Fruit fly (Drosophila melanogaster) whole organism, pupa: ENCODE results near the gene Tg.

Experiments used
- CG10348 ChIP-seq: fragments of 200-800 bp; sonication (Bioruptor generic); IDR thresholded peaks from 2 replicates; pipeline ENCODE4 v1.3.6; 2022; ENCODE audit warnings: missing biosample characterization, missing genetic modification characterization
- CG12605 ChIP-seq: fragments of 200-800 bp; sonication (Bioruptor generic); IDR thresholded peaks from 2 replicates; pipeline ENCODE4 v1.3.6; 2022; ENCODE audit warnings: missing biosample characterization, missing genetic modification characterization
- CG13204 ChIP-seq: fragments of 200-800 bp; sonication (Bioruptor generic); optimal IDR thresholded peaks from 2 replicates; lab custom pipeline; 2018; ENCODE audit warnings: missing biosample characterization, mild to moderate bottlenecking, missing genetic modification characterization, moderate library complexity
- CG14655 ChIP-seq: fragments of 200-800 bp; sonication (Bioruptor generic); optimal IDR thresholded peaks from 3 replicates; lab custom pipeline; 2017; ENCODE audit warnings: mild to moderate bottlenecking, missing biosample characterization, missing genetic modification reagents, missing genetic modification characterization
- CG15710 ChIP-seq: fragments of 200-800 bp; sonication (Bioruptor generic); optimal IDR thresholded peaks from 2 replicates; lab custom pipeline; 2018; ENCODE audit warnings: missing biosample characterization, mild to moderate bottlenecking, missing genetic modification characterization, moderate library complexity
- CG17806 ChIP-seq: fragments of 200-800 bp; sonication (Bioruptor generic); optimal IDR thresholded peaks from 2 replicates; lab custom pipeline; 2018; ENCODE audit warnings: missing biosample characterization, mild to moderate bottlenecking, missing genetic modification characterization, moderate library complexity
- CG32121 ChIP-seq: fragments of 200-800 bp; sonication (Bioruptor generic); IDR thresholded peaks from 2 replicates; pipeline ENCODE4 v1.3.6; 2022; ENCODE audit warnings: missing biosample characterization, missing genetic modification characterization
- CG34367 ChIP-seq: fragments of 200-800 bp; sonication (Bioruptor generic); optimal IDR thresholded peaks from 2 replicates; lab custom pipeline; 2018; ENCODE audit warnings: missing biosample characterization, mild to moderate bottlenecking, missing genetic modification characterization
- CG4496 ChIP-seq: fragments of 200-800 bp; sonication (Bioruptor generic); IDR thresholded peaks from 3 replicates; pipeline ENCODE4 v1.3.6; 2022; ENCODE audit warnings: missing biosample characterization, missing genetic modification characterization
- CG8159 ChIP-seq: fragments of 200-800 bp; sonication (Bioruptor generic); optimal IDR thresholded peaks from 3 replicates; lab custom pipeline; 2018; ENCODE audit warnings: missing biosample characterization, mild to moderate bottlenecking, missing genetic modification characterization, moderate library complexity
- CG8301 ChIP-seq: fragments of 200-800 bp; sonication (Bioruptor generic); optimal IDR thresholded peaks from 2 replicates; lab custom pipeline; 2018; ENCODE audit warnings: missing biosample characterization, mild to moderate bottlenecking, missing genetic modification characterization
- CG9948 ChIP-seq: fragments of 200-800 bp; sonication (Bioruptor generic); optimal IDR thresholded peaks from 2 replicates; lab custom pipeline; 2018; ENCODE audit warnings: missing biosample characterization, mild to moderate bottlenecking, missing genetic modification characterization, moderate library complexity
- D1 ChIP-seq: fragments of 200-800 bp; sonication (Bioruptor generic); optimal IDR thresholded peaks from 2 replicates; lab custom pipeline; 2018; ENCODE audit warnings: missing biosample characterization, mild to moderate bottlenecking, missing genetic modification characterization, moderate library complexity
- EcR ChIP-seq: fragments of 200-800 bp; sonication (Bioruptor generic); optimal IDR thresholded peaks from 3 replicates; lab custom pipeline; 2019; ENCODE audit warnings: missing biosample characterization, missing genetic modification characterization, mild to moderate bottlenecking, moderate library complexity, missing genetic modification reagents
- Ets98B ChIP-seq: fragments of 200-800 bp; sonication (Bioruptor generic); IDR thresholded peaks from 2 replicates; pipeline ENCODE4 v1.3.6; 2022; ENCODE audit warnings: missing biosample characterization, missing genetic modification characterization
- Pif1A ChIP-seq: fragments of 200-800 bp; sonication (Bioruptor generic); optimal IDR thresholded peaks from 3 replicates; lab custom pipeline; 2016; ENCODE audit warnings: missing biosample characterization, missing genetic modification characterization
- Pif1B ChIP-seq: fragments of 200-800 bp; sonication (Bioruptor generic); optimal IDR thresholded peaks from 3 replicates; lab custom pipeline; 2016; ENCODE audit warnings: missing biosample characterization, missing genetic modification characterization
- Snoo ChIP-seq: fragments of 200-800 bp; sonication (Bioruptor generic); optimal IDR thresholded peaks from 3 replicates; lab custom pipeline; 2017; ENCODE audit warnings: missing biosample characterization, mild to moderate bottlenecking, missing genetic modification characterization, inconsistent platforms
- fd96Ca ChIP-seq: fragments of 200-800 bp; sonication (Bioruptor generic); IDR thresholded peaks from 3 replicates; pipeline ENCODE4 v1.3.6; 2022; ENCODE audit warnings: missing biosample characterization, missing genetic modification characterization
- gl ChIP-seq: fragments of 200-800 bp; sonication (Bioruptor generic); optimal IDR thresholded peaks from 2 replicates; lab custom pipeline; 2018; ENCODE audit warnings: missing biosample characterization, mild to moderate bottlenecking, missing genetic modification characterization
- rn ChIP-seq: fragments of 200-800 bp; sonication (Bioruptor generic); IDR thresholded peaks from 2 replicates; pipeline ENCODE4 v1.3.6; 2022; ENCODE audit warnings: missing biosample characterization, missing genetic modification characterization

The Tg gene

DNA sequence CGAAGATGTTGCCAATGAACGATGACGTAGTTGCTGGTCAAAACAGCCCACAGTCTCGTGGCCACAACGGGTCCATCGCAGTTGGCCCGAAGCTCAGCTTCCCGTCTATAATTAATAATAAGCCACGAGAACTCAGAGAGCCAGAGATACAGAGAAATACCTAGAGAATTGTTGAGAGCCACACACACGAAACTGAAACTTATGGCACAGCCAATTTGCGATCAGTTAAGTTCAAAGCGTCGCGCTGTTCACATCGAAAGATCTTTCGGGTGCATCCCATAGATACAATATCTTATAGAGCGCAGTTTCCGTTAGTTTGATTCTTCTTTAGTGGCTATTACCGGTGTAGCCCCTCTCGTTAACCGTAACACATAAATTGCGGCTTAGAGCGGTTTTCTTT lies 1.3 kb downstream of the Tg start:
- TF ChIP-seq CG9948 (no peak), CG4496 (GFP tag; lab: Robert Waterston, UW) (no peak), EcR (GFP tag; lab: Kevin White, UChicago) (peak; percentile 20), gl (peak; percentile 4), rn (no peak), CG13204 (no peak), CG10348 (GFP tag; lab: Robert Waterston, UW) (no peak), CG14655 (GFP tag; lab: Kevin White, UChicago) (no peak), CG17806 (tag; lab: Kevin White, UChicago) (no peak), Snoo (tag; lab: Kevin White, UChicago) (no peak)

dm6 chr2L:8024325-8024724 lies 13.1 kb downstream of the Tg start:
- no peak for TF ChIP-seq CG15710 (tag; lab: Kevin White, UChicago)
- no peak for TF ChIP-seq Ets98B (GFP tag; lab: Robert Waterston, UW)
- TF ChIP-seq gl, result no peak
- TF ChIP-seq CG10348 (GFP tag; lab: Robert Waterston, UW), result no peak
- no peak for TF ChIP-seq fd96Ca (GFP tag; lab: Robert Waterston, UW)
- TF ChIP-seq Pif1A (GFP tag; lab: Kevin White, UChicago), result no peak
- no peak for TF ChIP-seq CG13204
- TF ChIP-seq CG9948, result no peak
- TF ChIP-seq EcR (GFP tag; lab: Kevin White, UChicago), result no peak
- TF ChIP-seq Pif1B (GFP tag; lab: Kevin White, UChicago), result no peak
- no peak for TF ChIP-seq CG32121 (GFP tag; lab: Robert Waterston, UW)
- no peak for TF ChIP-seq CG17806 (tag; lab: Kevin White, UChicago)
- no peak for TF ChIP-seq CG4496 (GFP tag; lab: Robert Waterston, UW)
- TF ChIP-seq CG14655 (GFP tag; lab: Kevin White, UChicago), result no peak
- TF ChIP-seq CG8159 (tag; lab: Kevin White, UChicago), result no peak

dm6 chr2L:8029160-8029852 lies 18.1 kb downstream of the Tg start, which contains the start of gene baf:
Gene baf (plus strand): TSS chr2L:8029462.
- no peak for TF ChIP-seq CG10348 (GFP tag; lab: Robert Waterston, UW)
- TF ChIP-seq Snoo (tag; lab: Kevin White, UChicago), result no peak

DNA sequence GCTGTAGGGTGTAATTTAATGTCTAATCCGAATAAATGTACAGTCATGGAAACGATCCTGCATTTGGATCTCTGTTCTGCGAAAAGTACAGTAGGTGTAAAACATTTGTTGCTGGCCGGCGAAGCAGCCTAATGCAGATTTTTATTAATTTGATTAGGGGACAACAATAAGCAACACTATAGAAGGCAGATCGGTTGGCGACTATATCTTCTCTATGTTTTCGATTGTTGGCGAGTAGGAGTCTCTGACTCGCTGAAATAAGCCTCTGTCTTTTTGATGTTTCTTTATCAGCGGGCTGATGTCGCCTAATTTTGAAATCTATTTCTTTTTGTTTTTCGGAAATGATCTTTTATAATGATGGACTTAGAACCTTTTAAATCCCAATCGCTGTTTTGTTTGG lies 18.9 kb downstream of the Tg start:
- TF ChIP-seq CG8301 (tag; lab: Kevin White, UChicago), result no peak
- TF ChIP-seq Pif1A (GFP tag; lab: Kevin White, UChicago), result no peak
- TF ChIP-seq CG32121 (GFP tag; lab: Robert Waterston, UW), result no peak
- TF ChIP-seq CG4496 (GFP tag; lab: Robert Waterston, UW), result no peak
- TF ChIP-seq EcR (GFP tag; lab: Kevin White, UChicago), result no peak
- no peak for TF ChIP-seq D1
- TF ChIP-seq CG12605, result no peak
- TF ChIP-seq Ets98B (GFP tag; lab: Robert Waterston, UW), result no peak
- no peak for TF ChIP-seq CG34367 (tag; lab: Kevin White, UChicago)
- no peak for TF ChIP-seq rn
- no peak for TF ChIP-seq fd96Ca (GFP tag; lab: Robert Waterston, UW)
- TF ChIP-seq CG13204, result no peak
- no peak for TF ChIP-seq gl
- no peak for TF ChIP-seq Pif1B (GFP tag; lab: Kevin White, UChicago)
- no peak for TF ChIP-seq CG17806 (tag; lab: Kevin White, UChicago)
- TF ChIP-seq, all 21 proteins: peak for 0

DNA sequence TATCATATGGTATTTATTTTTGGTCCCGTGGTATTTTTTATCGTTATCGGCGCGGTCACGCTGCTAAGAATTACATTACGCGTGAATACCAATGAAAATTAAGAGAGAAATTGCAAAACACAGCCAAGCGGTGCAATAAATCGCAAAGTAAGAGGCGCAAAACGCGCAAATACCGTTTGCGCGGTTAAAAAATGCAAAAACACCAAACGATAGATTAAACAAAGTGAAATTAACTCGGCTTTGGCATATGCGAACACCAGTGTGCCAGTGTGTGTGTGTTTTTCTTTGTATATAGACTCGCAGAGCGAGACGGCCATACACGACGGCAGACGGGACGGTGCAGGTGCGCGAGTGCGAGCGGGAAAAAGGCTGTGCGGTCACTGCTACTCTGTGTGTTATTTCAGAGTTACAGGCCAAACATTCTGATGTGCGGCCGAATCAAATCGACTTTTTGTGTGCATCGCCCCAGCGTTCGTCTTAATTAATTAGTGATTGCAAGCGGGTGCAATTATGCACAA lies 19.5 kb downstream of the Tg start, which contains the start of gene Cka:
Cka (plus strand) TSS at position 29 of the 518 bp plus-strand sequence.
- TF ChIP-seq CG10348 (GFP tag; lab: Robert Waterston, UW) (no peak), EcR (GFP tag; lab: Kevin White, UChicago) (no peak), CG13204 (peak; percentile 57), rn (no peak), Pif1A (GFP tag; lab: Kevin White, UChicago) (no peak), Pif1B (GFP tag; lab: Kevin White, UChicago) (no peak), CG8301 (tag; lab: Kevin White, UChicago) (no peak), fd96Ca (GFP tag; lab: Robert Waterston, UW) (peak; percentile 44; the same call in 1 of the 3 replicates), CG32121 (GFP tag; lab: Robert Waterston, UW) (no peak), CG17806 (tag; lab: Kevin White, UChicago) (no peak), Snoo (tag; lab: Kevin White, UChicago) (peak; percentile 5), CG12605 (no peak), CG34367 (tag; lab: Kevin White, UChicago) (no peak), Ets98B (GFP tag; lab: Robert Waterston, UW) (no peak), gl (no peak), CG14655 (GFP tag; lab: Kevin White, UChicago) (no peak), CG9948 (no peak), CG8159 (tag; lab: Kevin White, UChicago) (peak; percentile 34), CG15710 (tag; lab: Kevin White, UChicago) (no peak), D1 (no peak), CG4496 (GFP tag; lab: Robert Waterston, UW) (peak; percentile 69; the same call in 1 of the 3 replicates)

DNA sequence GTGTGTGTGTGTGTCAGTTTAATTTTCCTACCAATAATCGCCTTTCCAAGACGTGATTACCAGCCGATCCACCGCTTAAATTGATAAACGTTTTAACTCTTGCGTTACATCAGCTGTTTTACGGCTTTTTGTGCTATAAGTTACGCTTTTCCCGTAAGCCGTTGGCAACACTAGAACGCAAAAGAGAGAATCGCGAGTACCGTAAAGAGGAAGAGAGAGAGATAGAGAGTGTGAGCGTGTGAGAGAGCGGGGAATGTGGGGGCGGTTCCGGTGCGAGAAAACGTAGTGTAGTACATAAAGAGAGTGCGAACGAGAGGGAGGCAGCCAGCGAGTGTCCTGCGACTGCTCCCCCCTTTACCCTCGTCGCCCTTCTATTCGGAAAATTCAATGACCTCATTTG lies 20.4 kb downstream of the Tg start:
- TF ChIP-seq rn (no peak), CG17806 (tag; lab: Kevin White, UChicago) (no peak), CG12605 (peak; percentile 29; the same call in 1 of the 2 replicates), EcR (GFP tag; lab: Kevin White, UChicago) (peak; percentile 54), gl (no peak), CG9948 (no peak), CG14655 (GFP tag; lab: Kevin White, UChicago) (no peak), Snoo (tag; lab: Kevin White, UChicago) (no peak), CG13204 (peak; percentile 25), CG8301 (tag; lab: Kevin White, UChicago) (no peak), CG10348 (GFP tag; lab: Robert Waterston, UW) (no peak), CG4496 (GFP tag; lab: Robert Waterston, UW) (peak; percentile 38; the same call in 1 of the 3 replicates), D1 (no peak)
